Fruit fly (Drosophila melanogaster) whole organism, prepupa: ENCODE measurements around the gene Frq1.

ENCODE experiments used
- CG10631 ChIP-seq: fragments of 200-800 bp; sonication (Bioruptor generic); optimal IDR thresholded peaks from 2 replicates; lab custom pipeline; 2016; ENCODE audit warnings: missing biosample characterization, missing genetic modification characterization
- CG11294 ChIP-seq: fragments of 200-800 bp; sonication (Bioruptor generic); IDR thresholded peaks from 2 replicates; pipeline ENCODE4 v1.3.6; 2022; ENCODE audit warnings: missing biosample characterization, missing genetic modification characterization
- CG11762 ChIP-seq: fragments of 200-800 bp; sonication (Bioruptor generic); optimal IDR thresholded peaks from 3 replicates; lab custom pipeline; 2016; ENCODE audit warnings: missing biosample characterization, missing genetic modification characterization; ENCODE audit not compliant: insufficient read depth
- CG11902 ChIP-seq: fragments of 200-800 bp; sonication (Bioruptor generic); optimal IDR thresholded peaks from 3 replicates; lab custom pipeline; 2016; ENCODE audit warnings: missing biosample characterization, missing genetic modification characterization
- CG15336 ChIP-seq: fragments of 200-800 bp; sonication (Bioruptor generic); IDR thresholded peaks from 2 replicates; pipeline ENCODE4 v1.3.6; 2022; ENCODE audit warnings: missing biosample characterization, missing genetic modification characterization
- CG16779 ChIP-seq: fragments of 200-800 bp; sonication (Bioruptor generic); optimal IDR thresholded peaks from 3 replicates; lab custom pipeline; 2017; ENCODE audit warnings: missing biosample characterization, mild to moderate bottlenecking, missing genetic modification characterization
- CG3032 ChIP-seq: fragments of 200-800 bp; optimal IDR thresholded peaks from 2 replicates; lab custom pipeline; 2019; ENCODE audit warnings: missing biosample characterization, mild to moderate bottlenecking, missing genetic modification characterization, moderate library complexity
- CG31627 ChIP-seq: fragments of 200-800 bp; sonication (Bioruptor generic); optimal IDR thresholded peaks from 3 replicates; lab custom pipeline; 2016; ENCODE audit warnings: missing biosample characterization, missing genetic modification characterization
- CG34406 ChIP-seq: fragments of 200-800 bp; sonication (Bioruptor generic); optimal IDR thresholded peaks from 3 replicates; lab custom pipeline; 2016; ENCODE audit warnings: missing biosample characterization, missing genetic modification characterization
- CG6276 ChIP-seq: fragments of 200-800 bp; sonication (Bioruptor generic); optimal IDR thresholded peaks from 2 replicates; lab custom pipeline; 2017; ENCODE audit warnings: missing biosample characterization, mild to moderate bottlenecking, missing genetic modification characterization
- CG6792 ChIP-seq: fragments of 200-800 bp; sonication (Bioruptor generic); optimal IDR thresholded peaks from 3 replicates; lab custom pipeline; 2016; ENCODE audit warnings: missing biosample characterization, missing genetic modification characterization
- CG6808 ChIP-seq: fragments of 200-800 bp; sonication (Bioruptor generic); optimal IDR thresholded peaks from 3 replicates; lab custom pipeline; 2017; ENCODE audit warnings: missing biosample characterization, missing genetic modification characterization, mild to moderate bottlenecking, moderate library complexity, missing genetic modification reagents
- CG6854 ChIP-seq: fragments of 200-800 bp; sonication (Bioruptor generic); optimal IDR thresholded peaks from 2 replicates; lab custom pipeline; 2017; ENCODE audit warnings: missing biosample characterization, mild to moderate bottlenecking, missing genetic modification characterization
- CG9139 ChIP-seq: fragments of 200-800 bp; sonication (Bioruptor generic); optimal IDR thresholded peaks from 3 replicates; lab custom pipeline; 2017; ENCODE audit warnings: missing biosample characterization, mild to moderate bottlenecking, missing genetic modification characterization
- Eip78C ChIP-seq: fragments of 200-800 bp; sonication (Bioruptor generic); peaks from one replicate; lab custom pipeline; 2016; ENCODE audit warnings: missing biosample characterization, missing genetic modification characterization
- Hr4 ChIP-seq: fragments of 200-800 bp; sonication (Bioruptor generic); optimal IDR thresholded peaks from 3 replicates; lab custom pipeline; 2016; ENCODE audit warnings: missing biosample characterization, missing genetic modification characterization
- Met ChIP-seq: fragments of 200-800 bp; sonication (Bioruptor generic); optimal IDR thresholded peaks from 3 replicates; lab custom pipeline; 2016; ENCODE audit warnings: missing biosample characterization, missing genetic modification characterization
- Smox ChIP-seq: fragments of 200-800 bp; sonication (Bioruptor generic); optimal IDR thresholded peaks from 3 replicates; lab custom pipeline; 2016; ENCODE audit warnings: missing biosample characterization, missing genetic modification characterization
- Sox14 ChIP-seq: fragments of 200-800 bp; sonication (Bioruptor generic); optimal IDR thresholded peaks from 3 replicates; lab custom pipeline; 2016; ENCODE audit warnings: missing biosample characterization, missing genetic modification characterization
- cyc ChIP-seq: fragments of 200-800 bp; sonication (Bioruptor generic); optimal IDR thresholded peaks from 3 replicates; lab custom pipeline; 2016; ENCODE audit warnings: missing biosample characterization, missing genetic modification characterization
- dac ChIP-seq: fragments of 200-800 bp; sonication (Bioruptor generic); optimal IDR thresholded peaks from 2 replicates; lab custom pipeline; 2017; ENCODE audit warnings: missing biosample characterization, mild to moderate bottlenecking, missing genetic modification characterization
- dsx ChIP-seq: fragments of 200-800 bp; optimal IDR thresholded peaks from 3 replicates; lab custom pipeline; 2019; ENCODE audit warnings: missing biosample characterization, mild to moderate bottlenecking, missing genetic modification characterization, moderate library complexity; ENCODE audit not compliant: poor library complexity, severe bottlenecking
- eg ChIP-seq: fragments of 200-800 bp; sonication (Bioruptor generic); IDR thresholded peaks from 3 replicates; pipeline ENCODE4 v1.3.6; 2022; ENCODE audit warnings: missing biosample characterization, missing genetic modification characterization
- fd59A ChIP-seq: fragments of 200-800 bp; sonication (Bioruptor generic); optimal IDR thresholded peaks from 2 replicates; lab custom pipeline; 2017; ENCODE audit warnings: missing biosample characterization, mild to moderate bottlenecking, missing genetic modification characterization, missing genetic modification reagents
- fkh ChIP-seq: fragments of 200-800 bp; sonication (Bioruptor generic); optimal IDR thresholded peaks from 3 replicates; lab custom pipeline; 2017; ENCODE audit warnings: missing biosample characterization, mild to moderate bottlenecking, missing genetic modification characterization, moderate library complexity
- lz ChIP-seq: fragments of 200-800 bp; sonication (Bioruptor generic); optimal IDR thresholded peaks from 3 replicates; lab custom pipeline; 2016; ENCODE audit warnings: missing biosample characterization, missing genetic modification characterization
- net ChIP-seq: fragments of 200-800 bp; sonication (Bioruptor generic); optimal IDR thresholded peaks from 3 replicates; lab custom pipeline; 2016; ENCODE audit warnings: missing biosample characterization, missing genetic modification characterization
- pdm3 ChIP-seq: fragments of 200-800 bp; sonication (Bioruptor generic); optimal IDR thresholded peaks from 3 replicates; lab custom pipeline; 2016; ENCODE audit warnings: missing biosample characterization, missing genetic modification characterization
- salr ChIP-seq, 2 experiments: fragments of 200-800 bp; sonication (Bioruptor generic); optimal IDR thresholded peaks; 3 replicates each; lab custom pipeline; 2016 to 2018; ENCODE audit warnings: missing biosample characterization in 2 of 2, missing genetic modification characterization in 2 of 2, mild to moderate bottlenecking in 1 of 2
- ss ChIP-seq, 2 experiments: fragments of 200-800 bp; sonication (Bioruptor generic); optimal IDR thresholded peaks; 2 replicates in 1 of 2; 3 replicates in 1 of 2; lab custom pipeline; 2017 to 2018; ENCODE audit warnings: mild to moderate bottlenecking in 2 of 2, missing biosample characterization in 2 of 2, missing genetic modification characterization in 2 of 2, moderate library complexity in 1 of 2
- topi ChIP-seq: fragments of 200-800 bp; sonication (Bioruptor generic); optimal IDR thresholded peaks from 3 replicates; lab custom pipeline; 2016; ENCODE audit warnings: missing biosample characterization, missing genetic modification characterization
- vri ChIP-seq: fragments of 200-800 bp; sonication (Bioruptor generic); optimal IDR thresholded peaks from 3 replicates; lab custom pipeline; 2016; ENCODE audit warnings: missing biosample characterization, mild to moderate bottlenecking, missing genetic modification characterization

Gene Frq1

dm6 chrX:18158967-18159366, 3.8 kb downstream of the Frq1 start:
- TF ChIP-seq CG11902 (GFP tag; lab: Kevin White, UChicago) (no peak), fkh (GFP tag; lab: Kevin White, UChicago) (peak; percentile 18)

DNA sequence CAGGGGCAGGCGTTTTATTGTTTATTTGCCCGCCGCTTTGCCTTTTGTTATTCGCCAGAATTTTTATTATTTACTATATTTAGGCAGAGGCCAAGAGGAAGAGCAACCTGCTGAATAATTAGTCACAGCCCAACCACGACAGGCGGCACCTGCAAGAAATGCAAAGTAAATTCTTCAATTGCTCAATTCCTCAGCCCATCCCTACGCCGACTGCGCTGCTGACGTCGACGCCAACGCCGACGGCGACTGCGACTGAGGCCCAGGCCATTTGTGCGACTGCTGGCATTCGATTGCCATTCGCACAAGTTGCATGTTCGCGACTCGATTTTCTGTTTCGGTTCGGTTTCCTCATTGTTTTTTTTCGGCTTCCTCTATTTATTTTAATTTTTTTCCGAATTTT, 22.1 kb downstream of the Frq1 start, which contains the start of gene Frq2:
Gene Frq2 (plus strand): TSS at position 301 of the 400 bp plus-strand sequence.
- TF ChIP-seq topi (GFP tag; lab: Kevin White, UChicago), result no peak
- no peak for TF ChIP-seq cyc (GFP tag; lab: Kevin White, UChicago)
- no peak for TF ChIP-seq salr (GFP tag; optimal IDR thresholded peaks at IDR 0.05; lab: Kevin White, UChicago)
- no peak for TF ChIP-seq CG34406
- no peak for TF ChIP-seq lz (GFP tag; lab: Kevin White, UChicago)
- no peak for TF ChIP-seq fkh (GFP tag; lab: Kevin White, UChicago)
- no peak for TF ChIP-seq eg (GFP tag; lab: Robert Waterston, UW)
- no peak for TF ChIP-seq pdm3 (GFP tag; lab: Kevin White, UChicago)
- TF ChIP-seq CG6276, result no peak
- TF ChIP-seq CG11294 (GFP tag; lab: Robert Waterston, UW), result no peak
- TF ChIP-seq Sox14 (GFP tag; lab: Kevin White, UChicago), result no peak
- no peak for TF ChIP-seq CG15336

- no peak for TF ChIP-seq vri (GFP tag; lab: Kevin White, UChicago)
- TF ChIP-seq net, result no peak
- TF ChIP-seq topi (GFP tag; lab: Kevin White, UChicago), result no peak
- no peak for TF ChIP-seq CG6808 (GFP tag; lab: Kevin White, UChicago)
- TF ChIP-seq Hr4 (GFP tag; lab: Kevin White, UChicago), result no peak
- no peak for TF ChIP-seq Met (GFP tag; lab: Kevin White, UChicago)
- TF ChIP-seq CG10631 (GFP tag; lab: Kevin White, UChicago), result no peak
- no peak for TF ChIP-seq Eip78C
- no peak for TF ChIP-seq dac (GFP tag; lab: Kevin White, UChicago)
Observed at dm6 chrX:18179372-18179771, 24.2 kb downstream of the Frq1 start, which contains the start of gene Andorra. TSS of gene Andorra (minus strand) at chrX:18179472.

DNA sequence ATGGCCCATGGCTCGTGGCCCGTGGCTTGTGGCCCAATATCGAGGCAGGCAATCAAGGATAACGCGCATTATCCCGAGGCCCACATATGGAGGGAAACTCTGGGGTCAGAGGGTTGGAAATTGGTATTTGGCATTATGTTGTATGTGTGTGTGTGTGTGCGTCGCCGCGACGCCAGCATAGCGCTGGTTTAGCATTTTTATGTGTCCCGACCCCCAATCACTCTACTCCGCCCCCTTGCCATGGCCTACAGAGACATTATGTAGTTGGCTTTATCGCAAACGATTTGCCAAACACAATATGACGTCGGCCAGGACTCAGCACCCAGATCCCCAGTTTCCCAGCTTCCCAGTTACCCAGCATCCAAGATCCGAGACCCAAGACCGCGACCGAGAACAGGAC, 26.0 kb downstream of the Frq1 start:
- TF ChIP-seq lz (GFP tag; lab: Kevin White, UChicago), result no peak
- no peak for TF ChIP-seq CG11762 (GFP tag; lab: Kevin White, UChicago)
- no peak for TF ChIP-seq CG3032 (tag; lab: Kevin White, UChicago)

dm6 chrX:18185944-18186343, 30.8 kb downstream of the Frq1 start:
- no peak for TF ChIP-seq CG11294 (GFP tag; lab: Robert Waterston, UW)
- TF ChIP-seq lz (GFP tag; lab: Kevin White, UChicago), result no peak
- no peak for TF ChIP-seq Sox14 (GFP tag; lab: Kevin White, UChicago)
- no peak for TF ChIP-seq CG11762 (GFP tag; lab: Kevin White, UChicago)
- no peak for TF ChIP-seq fd59A
- TF ChIP-seq CG16779 (tag; lab: Kevin White, UChicago), result no peak
- no peak for TF ChIP-seq CG15336
- TF ChIP-seq pdm3 (GFP tag; lab: Kevin White, UChicago), result no peak
- TF ChIP-seq dsx, result no peak
- TF ChIP-seq CG6792 (GFP tag; lab: Kevin White, UChicago), result no peak
- TF ChIP-seq CG9139 (GFP tag; lab: Kevin White, UChicago), result no peak
- TF ChIP-seq CG31627, result no peak
- no peak for TF ChIP-seq Hr4 (GFP tag; lab: Kevin White, UChicago)
- no peak for TF ChIP-seq vri (GFP tag; lab: Kevin White, UChicago)

DNA sequence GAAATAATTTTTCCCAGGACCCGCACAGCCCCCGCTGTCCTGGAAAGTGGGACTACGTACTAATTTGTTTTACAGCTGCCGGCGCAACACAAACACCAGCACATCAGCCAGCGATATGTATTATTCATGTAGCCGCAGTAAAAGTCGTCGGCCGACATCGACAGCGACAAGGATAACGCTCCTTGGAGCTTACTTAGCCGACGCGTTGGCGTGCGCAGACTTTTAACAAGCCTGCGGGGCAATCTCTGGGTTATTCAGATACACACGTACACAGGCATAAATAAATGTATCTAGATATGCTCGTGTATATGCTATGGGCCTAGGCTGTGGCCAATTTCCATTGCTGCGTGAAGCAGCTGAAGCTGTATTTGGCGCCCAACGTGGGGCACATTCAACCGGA, 42.5 kb downstream of the Frq1 start:
- TF ChIP-seq Smox (no peak), ss (GFP tag; optimal IDR thresholded peaks at IDR 0.05; lab: Kevin White, UChicago) (no peak), CG6854 (GFP tag; lab: Kevin White, UChicago) (no peak)
- TF ChIP-seq, all 60 proteins: peak for 0
